Fruit fly (Drosophila melanogaster) whole organism, embryonic: ENCODE measurements around the gene Dlip1.

ENCODE experiments used
- CG11560 ChIP-seq: fragments of 200-800 bp; sonication (Bioruptor generic); IDR thresholded peaks from 3 replicates; pipeline ENCODE4 v1.3.6; 2022; ENCODE audit warnings: missing biosample characterization, missing genetic modification characterization
- CG13287 ChIP-seq: fragments of 200-800 bp; sonication (Bioruptor generic); IDR thresholded peaks from 2 replicates; pipeline ENCODE4 v1.3.6; 2022; ENCODE audit warnings: missing biosample characterization, missing genetic modification characterization; ENCODE audit not compliant: partially characterized antibody
- CG13296 ChIP-seq: fragments of 200-800 bp; sonication (Bioruptor generic); optimal IDR thresholded peaks from 3 replicates; lab custom pipeline; 2018; ENCODE audit warnings: missing biosample characterization, mild to moderate bottlenecking, missing genetic modification characterization
- CG16813 ChIP-seq: fragments of 200-800 bp; sonication (Bioruptor generic); IDR thresholded peaks from 3 replicates; pipeline ENCODE4 v1.3.6; 2022; ENCODE audit warnings: missing biosample characterization, missing genetic modification characterization; ENCODE audit not compliant: partially characterized antibody
- CG16863 ChIP-seq: fragments of 200-800 bp; sonication (Bioruptor generic); optimal IDR thresholded peaks from 3 replicates; lab custom pipeline; 2016; ENCODE audit warnings: missing biosample characterization, missing genetic modification characterization
- CG17328 ChIP-seq: fragments of 200-800 bp; sonication (Bioruptor generic); IDR thresholded peaks from 2 replicates; pipeline ENCODE4 v1.3.6; 2022; ENCODE audit warnings: missing biosample characterization, missing genetic modification characterization
- CG18262 ChIP-seq: fragments of 200-800 bp; optimal IDR thresholded peaks from 3 replicates; lab custom pipeline; 2019; ENCODE audit warnings: missing biosample characterization, mild to moderate bottlenecking, missing genetic modification characterization, moderate library complexity
- CG2712 ChIP-seq: fragments of 200-800 bp; optimal IDR thresholded peaks from 3 replicates; lab custom pipeline; 2019; ENCODE audit warnings: missing biosample characterization, mild to moderate bottlenecking, missing genetic modification characterization, moderate library complexity
- CG30403 ChIP-seq: fragments of 200-800 bp; sonication (Bioruptor generic); optimal IDR thresholded peaks from 3 replicates; lab custom pipeline; 2016; ENCODE audit warnings: missing biosample characterization, missing genetic modification characterization
- CG32532 ChIP-seq: fragments of 200-800 bp; sonication (Bioruptor generic); IDR thresholded peaks from 2 replicates; pipeline ENCODE4 v1.3.6; 2022; ENCODE audit warnings: missing biosample characterization, missing genetic modification characterization
- CG34376 ChIP-seq: fragments of 200-800 bp; sonication (Bioruptor generic); optimal IDR thresholded peaks from 2 replicates; lab custom pipeline; 2018; ENCODE audit warnings: missing biosample characterization, mild to moderate bottlenecking, missing genetic modification characterization
- CG34422 ChIP-seq: fragments of 200-800 bp; sonication (Bioruptor generic); IDR thresholded peaks from 3 replicates; pipeline ENCODE4 v1.3.6; 2022; ENCODE audit warnings: missing biosample characterization, missing genetic modification characterization
- CG3995 ChIP-seq: fragments of 200-800 bp; sonication (Bioruptor generic); optimal IDR thresholded peaks from 3 replicates; lab custom pipeline; 2016; ENCODE audit warnings: missing biosample characterization, missing genetic modification characterization
- CG4854 ChIP-seq: fragments of 200-800 bp; sonication (Bioruptor generic); optimal IDR thresholded peaks from 2 replicates; lab custom pipeline; 2016; ENCODE audit warnings: missing biosample characterization, missing genetic modification characterization, inconsistent platforms
- CG5180 ChIP-seq: fragments of 200-800 bp; sonication (Bioruptor generic); optimal IDR thresholded peaks from 3 replicates; lab custom pipeline; 2017; ENCODE audit warnings: missing biosample characterization, missing genetic modification characterization, mild to moderate bottlenecking, moderate library complexity, missing genetic modification reagents
- CG7963 ChIP-seq: fragments of 200-800 bp; sonication (Bioruptor generic); IDR thresholded peaks from 3 replicates; pipeline ENCODE4 v1.3.6; 2022; ENCODE audit warnings: missing biosample characterization, missing genetic modification characterization; ENCODE audit not compliant: partially characterized antibody
- CG8924 ChIP-seq: fragments of 200-800 bp; optimal IDR thresholded peaks from 3 replicates; lab custom pipeline; 2019; ENCODE audit warnings: missing biosample characterization, mild to moderate bottlenecking, missing genetic modification characterization, moderate library complexity
- CG9932 ChIP-seq: fragments of 200-800 bp; sonication (Bioruptor generic); IDR thresholded peaks from 2 replicates; pipeline ENCODE4 v1.3.6; 2022; ENCODE audit warnings: missing biosample characterization, missing genetic modification characterization
- Dref ChIP-seq: fragments of 200-800 bp; sonication (Bioruptor generic); IDR thresholded peaks from 2 replicates; pipeline ENCODE4 v1.3.6; 2022; ENCODE audit warnings: missing biosample characterization, missing genetic modification characterization
- Med ChIP-seq: fragments of 200-800 bp; sonication (Bioruptor generic); peaks from one replicate; lab custom pipeline; 2016; ENCODE audit warnings: missing biosample characterization, missing genetic modification characterization, mild to moderate bottlenecking, inconsistent platforms, moderate library complexity
- Optix ChIP-seq: fragments of 200-800 bp; sonication (Bioruptor generic); IDR thresholded peaks from 3 replicates; pipeline ENCODE4 v1.3.6; 2022; ENCODE audit warnings: missing biosample characterization, missing genetic modification characterization
- Six4 ChIP-seq: fragments of 200-800 bp; sonication (Bioruptor generic); optimal IDR thresholded peaks from 2 replicates; lab custom pipeline; 2016; ENCODE audit warnings: missing biosample characterization, missing genetic modification characterization
- Xbp1 ChIP-seq: fragments of 200-800 bp; sonication (Bioruptor generic); optimal IDR thresholded peaks from 3 replicates; lab custom pipeline; 2016; ENCODE audit warnings: missing biosample characterization, mild to moderate bottlenecking, missing genetic modification characterization
- amos ChIP-seq: fragments of 200-800 bp; sonication (Bioruptor generic); IDR thresholded peaks from 2 replicates; pipeline ENCODE4 v1.3.6; 2022; ENCODE audit warnings: missing biosample characterization, missing genetic modification characterization; ENCODE audit not compliant: partially characterized antibody
- bbx ChIP-seq: fragments of 200-800 bp; sonication (Bioruptor generic); IDR thresholded peaks from 2 replicates; pipeline ENCODE4 v1.3.6; 2022; ENCODE audit warnings: missing biosample characterization, missing genetic modification characterization; ENCODE audit not compliant: partially characterized antibody
- bsh ChIP-seq, 2 experiments: fragments of 200-800 bp; sonication (Bioruptor generic); optimal IDR thresholded peaks; 2 replicates each; lab custom pipeline; 2017 to 2018; ENCODE audit warnings: mild to moderate bottlenecking in 2 of 2, missing biosample characterization in 2 of 2, missing genetic modification characterization in 2 of 2, moderate library complexity in 1 of 2
- cad ChIP-seq: fragments of >200 bp; optimal IDR thresholded peaks from 2 replicates; lab custom pipeline; 2017; ENCODE audit warnings: missing biosample characterization, missing genetic modification characterization
- crol ChIP-seq: fragments of 200-800 bp; sonication (Bioruptor generic); IDR thresholded peaks from 2 replicates; pipeline ENCODE4 v1.3.6; 2022; ENCODE audit warnings: missing biosample characterization, missing genetic modification characterization
- cwo ChIP-seq: fragments of 200-800 bp; sonication (Bioruptor generic); optimal IDR thresholded peaks from 3 replicates; lab custom pipeline; 2017; ENCODE audit warnings: missing biosample characterization, missing genetic modification characterization, mild to moderate bottlenecking, moderate library complexity, missing genetic modification reagents
- ftz-f1 ChIP-seq: fragments of 200-800 bp; sonication (Bioruptor generic); optimal IDR thresholded peaks from 2 replicates; lab custom pipeline; 2016; ENCODE audit warnings: missing biosample characterization, missing genetic modification characterization
- grn ChIP-seq: fragments of 200-800 bp; sonication (Bioruptor generic); optimal IDR thresholded peaks from 3 replicates; lab custom pipeline; 2017; ENCODE audit warnings: missing biosample characterization, missing genetic modification characterization
- inv ChIP-seq: fragments of 200-800 bp; sonication (Bioruptor generic); IDR thresholded peaks from 2 replicates; pipeline ENCODE4 v1.3.6; 2022; ENCODE audit warnings: missing biosample characterization, missing genetic modification characterization; ENCODE audit not compliant: partially characterized antibody
- knrl ChIP-seq: fragments of 200-800 bp; sonication (Bioruptor generic); IDR thresholded peaks from 3 replicates; pipeline ENCODE4 v1.3.6; 2022; ENCODE audit warnings: missing biosample characterization, missing genetic modification characterization; ENCODE audit not compliant: partially characterized antibody
- lbe ChIP-seq: fragments of 200-800 bp; sonication (Bioruptor generic); optimal IDR thresholded peaks from 2 replicates; lab custom pipeline; 2016; ENCODE audit warnings: missing biosample characterization, mild to moderate bottlenecking, missing genetic modification characterization
- nerfin-2 ChIP-seq: fragments of 200-800 bp; sonication (Bioruptor generic); IDR thresholded peaks from 2 replicates; pipeline ENCODE4 v1.3.6; 2022; ENCODE audit warnings: missing biosample characterization, missing genetic modification characterization; ENCODE audit not compliant: partially characterized antibody
- nom ChIP-seq: fragments of 200-800 bp; sonication (Bioruptor generic); optimal IDR thresholded peaks from 2 replicates; lab custom pipeline; 2017; ENCODE audit warnings: missing biosample characterization, missing genetic modification characterization, mild to moderate bottlenecking, moderate library complexity, missing genetic modification reagents
- pan ChIP-seq, 4 experiments: fragments of >200 bp in 3 of 4; fragments of 200-800 bp in 1 of 4; sonication (Bioruptor generic) in 1 of 4; optimal IDR thresholded peaks in 3 of 4; IDR thresholded peaks in 1 of 4; 2 replicates each; pipeline versions ENCODE4 v1.3.6 to Lab custom; 2017 to 2022; ENCODE audit warnings: missing biosample characterization in 2 of 4, missing genetic modification characterization in 2 of 4, mixed read lengths in 1 of 4
- phol ChIP-seq: fragments of 200-800 bp; sonication (Bioruptor generic); optimal IDR thresholded peaks from 3 replicates; lab custom pipeline; 2018; ENCODE audit warnings: missing biosample characterization, mild to moderate bottlenecking, missing genetic modification characterization, moderate library complexity
- pzg ChIP-seq: fragments of 200-800 bp; sonication (Bioruptor generic); optimal IDR thresholded peaks from 3 replicates; lab custom pipeline; 2018; ENCODE audit warnings: missing biosample characterization, mild to moderate bottlenecking, missing genetic modification characterization, moderate library complexity
- sens ChIP-seq: fragments of 200-800 bp; sonication (Bioruptor generic); peaks from one replicate; lab custom pipeline; 2016; ENCODE audit warnings: missing biosample characterization, missing genetic modification characterization
- sqz ChIP-seq: fragments of 200-800 bp; sonication (Bioruptor generic); optimal IDR thresholded peaks from 3 replicates; lab custom pipeline; 2018; ENCODE audit warnings: missing biosample characterization, mild to moderate bottlenecking, missing genetic modification characterization
- sr ChIP-seq: fragments of 200-800 bp; sonication (Bioruptor generic); IDR thresholded peaks from 3 replicates; pipeline ENCODE4 v1.3.6; 2022; ENCODE audit warnings: missing biosample characterization, missing genetic modification characterization
- tio ChIP-seq: fragments of 200-800 bp; sonication (Bioruptor generic); optimal IDR thresholded peaks from 2 replicates; lab custom pipeline; 2017; ENCODE audit warnings: missing biosample characterization, missing genetic modification characterization, inconsistent platforms
- tna ChIP-seq: fragments of 200-800 bp; sonication (Bioruptor generic); IDR thresholded peaks from 2 replicates; pipeline ENCODE4 v1.3.6; 2022; ENCODE audit warnings: missing biosample characterization, missing genetic modification characterization; ENCODE audit not compliant: partially characterized antibody
- trem ChIP-seq: fragments of 200-800 bp; optimal IDR thresholded peaks from 3 replicates; lab custom pipeline; 2019; ENCODE audit warnings: missing biosample characterization, mild to moderate bottlenecking, missing genetic modification characterization, moderate library complexity
- twi ChIP-seq: fragments of 200-800 bp; optimal IDR thresholded peaks from 2 replicates; lab custom pipeline; 2019; ENCODE audit warnings: missing biosample characterization, mild to moderate bottlenecking, missing genetic modification characterization, moderate library complexity

Dlip1 gene

dm6 chrX:9163110-9163509, 4.7 kb downstream of the Dlip1 start, which contains the start of gene mei-P26 (continued):
- TF ChIP-seq CG16813 (peak; percentile 78), CG32532 (GFP tag; lab: Robert Waterston, UW) (no peak), nerfin-2 (peak; percentile 73), Xbp1 (no peak), amos (GFP tag; lab: Robert Waterston, UW) (peak; percentile 92), CG30403 (GFP tag; lab: Kevin White, UChicago) (no peak), sr (GFP tag; lab: Robert Waterston, UW) (0 out of 3 replicates have a peak, but pooled peaks have one; percentile 11), sens (no peak), CG17328 (GFP tag; lab: Robert Waterston, UW) (no peak), CG9932 (GFP tag; lab: Robert Waterston, UW) (peak; percentile 17; the same call in 1 of the 2 replicates), trem (tag; lab: Kevin White, UChicago) (peak; percentile 33), phol (peak; percentile 52), inv (peak; percentile 78), tio (GFP tag; lab: Kevin White, UChicago) (no peak), Six4 (GFP tag; lab: Kevin White, UChicago) (no peak), Med (peak; percentile 25), Dref (GFP tag; lab: Robert Waterston, UW) (peak; percentile 83), pzg (GFP tag; lab: Kevin White, UChicago) (peak; percentile 49), tna (GFP tag; lab: Robert Waterston, UW) (peak; percentile 72), knrl (GFP tag; lab: Robert Waterston, UW) (peak; percentile 83), CG3995 (GFP tag; lab: Kevin White, UChicago) (peak; percentile 51), bbx (GFP tag; lab: Robert Waterston, UW) (peak; percentile 90), CG13296 (peak; percentile 21)

dm6 chrX:9163645-9164509, 5.5 kb downstream of the Dlip1 start:
- TF ChIP-seq CG18262 (tag; lab: Kevin White, UChicago): peak; percentile 12
- TF ChIP-seq cwo (GFP tag; lab: Kevin White, UChicago): peak; percentile 18
- peak; percentile 48 for TF ChIP-seq CG34376
- peak; percentile 20 for TF ChIP-seq twi (tag; lab: Kevin White, UChicago)
- peak in 1 of 2 experiments; percentile 41 for TF ChIP-seq bsh (GFP tag; optimal IDR thresholded peaks at IDR 0.05; lab: Kevin White, UChicago)
- peak; percentile 48 for TF ChIP-seq nom
- TF ChIP-seq CG2712: peak; percentile 7
- peak; percentile 49 for TF ChIP-seq CG5180
- TF ChIP-seq CG7963 (GFP tag; lab: Robert Waterston, UW): no peak
- no peak for TF ChIP-seq pan (optimal IDR thresholded peaks at IDR 0.05; lab: Kevin White, UChicago)
- no peak for TF ChIP-seq pan (GFP tag; optimal IDR thresholded peaks at IDR 0.05 in 1 of 2, IDR thresholded peaks at IDR 0.05 in 1 of 2)
- TF ChIP-seq crol (GFP tag; lab: Robert Waterston, UW): peak; percentile 80
- TF ChIP-seq grn (GFP tag; lab: Kevin White, UChicago): peak; percentile 72
- peak; percentile 78 for TF ChIP-seq sqz (GFP tag; lab: Kevin White, UChicago)
- TF ChIP-seq CG13287 (GFP tag; lab: Robert Waterston, UW): peak; percentile 25; the same call in 1 of the 2 replicates
- 0 out of 3 replicates have a peak, but pooled peaks have one; percentile 27 for TF ChIP-seq knrl (GFP tag; lab: Robert Waterston, UW)
- TF ChIP-seq CG34422 (GFP tag; lab: Robert Waterston, UW): peak; percentile 38; the same call in 1 of the 3 replicates
- peak; percentile 2 for TF ChIP-seq CG8924 (tag; lab: Kevin White, UChicago)
- no peak for TF ChIP-seq CG11560 (tag; lab: Robert Waterston, UW)
- no peak for TF ChIP-seq Optix (GFP tag; lab: Robert Waterston, UW)
- TF ChIP-seq CG16863 (GFP tag; lab: Kevin White, UChicago): no peak
- no peak for TF ChIP-seq cad (GFP tag; lab: Kevin White, UChicago)
- peak; percentile 54 for TF ChIP-seq ftz-f1 (GFP tag; lab: Kevin White, UChicago)
- TF ChIP-seq lbe (GFP tag; lab: Kevin White, UChicago): peak; percentile 52
- TF ChIP-seq CG4854 (GFP tag; lab: Kevin White, UChicago): no peak
- peak; percentile 65; the same call in 2 of the 3 replicates for TF ChIP-seq sr (GFP tag; lab: Robert Waterston, UW)
